Fruit fly (Drosophila melanogaster): ENCODE results near the gene CG7203.
A peak's percentile ranks its signal among the peaks of the same experiment; 100 is the strongest.

dm6 chr2L:7790448-7791355, 37.7 kb upstream of the CG7203 start, which contains the start of gene CG7149:
- TF ChIP-seq eg (GFP tag; IDR thresholded peaks at IDR 0.05) (no peak), CG8632 (GFP tag; optimal IDR thresholded peaks at IDR 0.05) (no peak), Lpt (GFP tag; optimal IDR thresholded peaks at IDR 0.05) (no peak), OdsH (GFP tag; optimal IDR thresholded peaks at IDR 0.05) (peak; percentile 33), CG10631 (GFP tag; optimal IDR thresholded peaks at IDR 0.05) (peak; percentile 8), CG1621 (tag; optimal IDR thresholded peaks at IDR 0.05) (peak; percentile 41), CG15336 (GFP tag; IDR thresholded peaks at IDR 0.05) (no peak), CG7368 (GFP tag; optimal IDR thresholded peaks at IDR 0.05) (no peak), CG6163 (GFP tag; IDR thresholded peaks at IDR 0.05) (no peak; the same call in 2 of the 3 replicates), CG16779 (tag; optimal IDR thresholded peaks at IDR 0.05) (peak; percentile 52), net (GFP tag; optimal IDR thresholded peaks at IDR 0.05) (peak; percentile 53), CG9139 (GFP tag; optimal IDR thresholded peaks at IDR 0.05) (no peak), esn (GFP tag; optimal IDR thresholded peaks at IDR 0.05) (peak; percentile 60), topi (GFP tag; optimal IDR thresholded peaks at IDR 0.05) (peak; percentile 22)

Measured in whole organism, prepupa.